Worm (Caenorhabditis elegans) whole organism, mixed stage, embryonic: Measurements from ENCODE around the gene wrt-9.

ENCODE experiments used
- blmp-1 ChIP-seq: fragments of 150-350 bp; optimal IDR thresholded peaks from 2 replicates; lab custom pipeline; 2014; ENCODE audit warnings: missing biosample characterization, missing genetic modification characterization
- ceh-39 ChIP-seq: fragments of 150-350 bp; optimal IDR thresholded peaks from 2 replicates; lab custom pipeline; 2014; ENCODE audit warnings: missing biosample characterization, missing genetic modification characterization
- ceh-83 ChIP-seq: fragments of 200-800 bp; sonication (Bioruptor generic); optimal IDR thresholded peaks from 2 replicates; lab custom pipeline; 2018; ENCODE audit warnings: mild to moderate bottlenecking, missing genetic modification characterization, missing compliant biosample characterization
- ces-1 ChIP-seq: fragments of 150-350 bp; optimal IDR thresholded peaks from 2 replicates; lab custom pipeline; 2014; ENCODE audit warnings: missing biosample characterization, missing genetic modification reagents, missing genetic modification characterization
- elt-1 ChIP-seq: sonication (generic microtip); optimal IDR thresholded peaks from 2 replicates; lab custom pipeline; 2017; ENCODE audit warnings: missing genetic modification characterization, mild to moderate bottlenecking, missing compliant biosample characterization, antibody characterized with exemption, moderate library complexity, borderline replicate concordance; ENCODE audit not compliant: insufficient read depth
- lin-32 ChIP-seq: fragments of 200-800 bp; sonication (Bioruptor generic); optimal IDR thresholded peaks from 2 replicates; lab custom pipeline; 2018; ENCODE audit warnings: mild to moderate bottlenecking, missing genetic modification characterization, missing compliant biosample characterization
- lsy-2 ChIP-seq: fragments of 150-350 bp; optimal IDR thresholded peaks from 2 replicates; lab custom pipeline; 2014; ENCODE audit warnings: missing biosample characterization, missing genetic modification characterization
- mab-5 ChIP-seq: fragments of 150-350 bp; optimal IDR thresholded peaks from 2 replicates; lab custom pipeline; 2014; ENCODE audit warnings: missing biosample characterization, missing genetic modification characterization
- mep-1 ChIP-seq: fragments of 150-350 bp; optimal IDR thresholded peaks from 2 replicates; lab custom pipeline; 2017; ENCODE audit warnings: missing biosample characterization, missing genetic modification reagents, missing genetic modification characterization, inconsistent platforms
- mls-2 ChIP-seq: sonication (generic microtip); optimal IDR thresholded peaks from 2 replicates; lab custom pipeline; 2016; ENCODE audit warnings: mild to moderate bottlenecking, missing genetic modification characterization, moderate library complexity, missing compliant biosample characterization
- nhr-237 ChIP-seq: fragments of 150-350 bp; optimal IDR thresholded peaks from 2 replicates; lab custom pipeline; 2014; ENCODE audit warnings: missing biosample characterization, missing genetic modification characterization
- nhr-28 ChIP-seq: fragments of 150-350 bp; optimal IDR thresholded peaks from 2 replicates; lab custom pipeline; 2014; ENCODE audit warnings: missing biosample characterization, missing genetic modification characterization
- nhr-76 ChIP-seq: sonication (generic microtip); optimal IDR thresholded peaks from 2 replicates; lab custom pipeline; 2017; ENCODE audit warnings: missing biosample characterization, missing genetic modification characterization
- pha-4 ChIP-seq: fragments of 150-350 bp; optimal IDR thresholded peaks from 2 replicates; lab custom pipeline; 2018; ENCODE audit warnings: missing biosample characterization, missing genetic modification reagents, missing genetic modification characterization
- snpc-4 ChIP-seq: fragments of 150-350 bp; optimal IDR thresholded peaks from 2 replicates; lab custom pipeline; 2014; ENCODE audit warnings: missing biosample characterization, missing genetic modification characterization
- sptf-1 ChIP-seq: sonication (generic microtip); optimal IDR thresholded peaks from 2 replicates; lab custom pipeline; 2017; ENCODE audit warnings: mild to moderate bottlenecking, missing genetic modification characterization, moderate library complexity, missing compliant biosample characterization
- tbx-8 ChIP-seq: fragments of 200-800 bp; sonication (Bioruptor generic); optimal IDR thresholded peaks from 2 replicates; lab custom pipeline; 2018; ENCODE audit warnings: mild to moderate bottlenecking, missing genetic modification characterization, moderate library complexity, missing compliant biosample characterization
- unc-39 ChIP-seq: fragments of 150-350 bp; optimal IDR thresholded peaks from 2 replicates; lab custom pipeline; 2014; ENCODE audit warnings: missing biosample characterization, missing genetic modification characterization
- ztf-11 ChIP-seq: fragments of 150-350 bp; optimal IDR thresholded peaks from 2 replicates; lab custom pipeline; 2014; ENCODE audit warnings: missing biosample characterization, missing genetic modification characterization

The wrt-9 gene

ce11 chrX:1627837-1628236 lies 51.4 kb downstream of the wrt-9 start, which contains the start of gene fbxb-58:
Gene fbxb-58, plus strand, starts transcription at chrX:1628137.
- TF ChIP-seq ztf-11 (tag; lab: Kevin White, UChicago) (no peak), ceh-83 (no peak), tbx-8 (GFP tag; lab: Kevin White, UChicago) (no peak), mls-2 (no peak), lsy-2 (tag; lab: Kevin White, UChicago) (no peak), blmp-1 (tag; lab: Kevin White, UChicago) (no peak)

DNA sequence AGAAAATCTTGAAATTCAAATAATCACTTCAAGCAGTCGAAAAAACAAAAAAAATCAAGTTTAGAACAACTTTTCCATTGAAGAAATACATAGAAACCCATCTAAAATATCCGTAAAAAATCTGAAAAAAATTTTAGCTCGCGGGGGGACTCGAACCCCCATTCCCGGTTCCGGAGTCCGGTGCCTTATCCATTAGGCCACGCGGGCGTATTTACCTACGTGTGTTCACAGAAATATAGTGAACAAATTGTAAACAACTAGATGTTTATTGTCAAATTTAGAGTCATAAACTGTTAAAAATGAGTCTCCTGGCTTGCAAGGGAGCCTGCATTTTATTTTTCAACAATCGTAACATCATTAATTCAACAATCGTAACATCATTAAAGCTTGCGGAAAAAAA lies 53.3 kb downstream of the wrt-9 start:
- TF ChIP-seq sptf-1 (tag; lab: Kevin White, UChicago), result no peak
- TF ChIP-seq mep-1, result no peak
- no peak for TF ChIP-seq nhr-76 (tag; lab: Kevin White, UChicago)
- TF ChIP-seq unc-39 (tag; lab: Kevin White, UChicago), result no peak
- TF ChIP-seq pha-4, result no peak
- no peak for TF ChIP-seq ces-1 (GFP tag; lab: Kevin White, UChicago)
- no peak for TF ChIP-seq elt-1 (tag; lab: Kevin White, UChicago)
- TF ChIP-seq lsy-2 (tag; lab: Kevin White, UChicago), result no peak
- TF ChIP-seq lin-32 (GFP tag; lab: Kevin White, UChicago), result no peak
- no peak for TF ChIP-seq tbx-8 (GFP tag; lab: Kevin White, UChicago)
- TF ChIP-seq nhr-28, result no peak

DNA sequence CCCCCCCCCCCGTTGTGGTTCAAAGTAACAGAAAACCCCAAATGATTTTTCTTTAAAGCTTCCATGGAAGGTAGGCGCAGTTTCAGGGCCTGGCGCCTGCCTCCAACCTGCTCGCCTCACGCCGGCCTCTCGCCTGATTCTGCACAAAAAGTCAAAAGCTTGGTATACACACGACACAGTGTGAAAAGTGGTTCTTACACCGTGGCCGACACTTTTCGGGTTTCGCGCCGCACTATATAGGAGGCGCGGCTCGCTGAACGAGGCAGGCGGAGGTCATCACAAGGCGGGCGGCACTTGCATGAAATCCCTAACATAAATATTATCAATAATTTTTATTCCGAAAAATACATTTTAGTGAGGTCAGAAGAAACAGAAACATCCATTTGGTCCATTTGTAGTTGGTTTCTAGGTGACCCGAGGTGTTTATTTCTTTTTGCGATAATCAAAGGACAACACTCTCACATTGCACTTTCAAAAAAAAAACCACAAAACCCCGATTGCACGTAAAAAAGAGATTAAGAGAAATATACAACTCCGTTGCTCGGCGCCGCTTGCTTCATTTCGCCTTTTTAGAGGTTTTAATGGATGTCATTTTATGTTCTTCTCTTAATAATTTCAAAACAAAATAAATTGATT lies 54.6 kb downstream of the wrt-9 start, which contains the start of gene ZK380.2:
Gene ZK380.2 (plus strand): TSS at position 586 of the 636 bp plus-strand sequence.
- TF ChIP-seq snpc-4 (tag; lab: Kevin White, UChicago), result no peak
- TF ChIP-seq mab-5, result no peak
- no peak for TF ChIP-seq nhr-237 (tag; lab: Kevin White, UChicago)
- TF ChIP-seq blmp-1 (tag; lab: Kevin White, UChicago), result no peak
- TF ChIP-seq tbx-8 (GFP tag; lab: Kevin White, UChicago), result no peak
- TF ChIP-seq ceh-39 (tag; lab: Kevin White, UChicago), result no peak
